Worm (Caenorhabditis elegans): ENCODE data around the gene C13E3.1.
A peak's percentile ranks its signal among the peaks of the same experiment; 100 is the strongest.

Gene C13E3.1

ce11 chrX:8934246-8934645, 41.3 kb downstream of the C13E3.1 start:
- TF ChIP-seq gmeb-1 (tag; optimal IDR thresholded peaks at IDR 0.05) = peak; percentile 9
- no peak for TF ChIP-seq aly-2 (tag; optimal IDR thresholded peaks at IDR 0.05)
- peak; percentile 56 for TF ChIP-seq fos-1 (tag; optimal IDR thresholded peaks at IDR 0.05)

ce11 chrX:8934988-8935387, 42.1 kb downstream of the C13E3.1 start:
- TF ChIP-seq elt-1 (tag; optimal IDR thresholded peaks at IDR 0.05) = no peak
- no peak for TF ChIP-seq ceh-16 (tag; optimal IDR thresholded peaks at IDR 0.05)
- no peak for TF ChIP-seq nhr-10 (tag; optimal IDR thresholded peaks at IDR 0.05)
- no peak for TF ChIP-seq fos-1 (tag; optimal IDR thresholded peaks at IDR 0.05)
- TF ChIP-seq skn-1 (tag; optimal IDR thresholded peaks at IDR 0.05) = no peak
- TF ChIP-seq blmp-1 (tag; optimal IDR thresholded peaks at IDR 0.05; ENCODE audit: insufficient read depth) = peak; percentile 1
- TF ChIP-seq nhr-11 (tag; optimal IDR thresholded peaks at IDR 0.05) = no peak
- no peak for TF ChIP-seq unc-39 (tag; optimal IDR thresholded peaks at IDR 0.05)
- no peak for TF ChIP-seq nhr-77 (tag; optimal IDR thresholded peaks at IDR 0.05)
- TF ChIP-seq F13H6.1 (tag; optimal IDR thresholded peaks at IDR 0.05) = no peak
- TF ChIP-seq mdl-1 (tag; optimal IDR thresholded peaks at IDR 0.05) = no peak
- TF ChIP-seq mab-5 (tag; optimal IDR thresholded peaks at IDR 0.05) = no peak
- TF ChIP-seq unc-55 (GFP tag; optimal IDR thresholded peaks at IDR 0.05) = no peak
- TF ChIP-seq aly-2 (tag; optimal IDR thresholded peaks at IDR 0.05) = no peak
- TF ChIP-seq nhr-237 (tag; optimal IDR thresholded peaks at IDR 0.05) = no peak
- no peak for TF ChIP-seq sma-3 (GFP tag; optimal IDR thresholded peaks at IDR 0.05)
- no peak for TF ChIP-seq nhr-6 (tag; optimal IDR thresholded peaks at IDR 0.05)
- peak; percentile 3 for TF ChIP-seq sma-9 (GFP tag; optimal IDR thresholded peaks at IDR 0.05)
- no peak for TF ChIP-seq sma-9 (tag; optimal IDR thresholded peaks at IDR 0.05)

ce11 chrX:8939389-8939788, 46.5 kb downstream of the C13E3.1 start:
- TF ChIP-seq peb-1 (tag; optimal IDR thresholded peaks at IDR 0.05) (no peak), blmp-1 (tag; optimal IDR thresholded peaks at IDR 0.05; ENCODE audit: insufficient read depth) (no peak), ZK546.5 (tag; optimal IDR thresholded peaks at IDR 0.05) (no peak), ztf-1 (GFP tag; conservative IDR thresholded peaks at IDR 0.05) (no peak), gmeb-1 (tag; optimal IDR thresholded peaks at IDR 0.05) (peak; percentile 10), unc-39 (tag; optimal IDR thresholded peaks at IDR 0.05) (no peak), ceh-16 (tag; optimal IDR thresholded peaks at IDR 0.05) (no peak), sma-3 (GFP tag; optimal IDR thresholded peaks at IDR 0.05) (no peak), nhr-21 (tag; optimal IDR thresholded peaks at IDR 0.05) (peak; percentile 10)

- TF ChIP-seq lin-11 (tag; optimal IDR thresholded peaks at IDR 0.05) = peak; percentile 29
- TF ChIP-seq fos-1 (tag; optimal IDR thresholded peaks at IDR 0.05) = no peak
Observed at ce11 chrX:8940059-8940458, 47.2 kb downstream of the C13E3.1 start, which contains the start of gene dylt-2. Gene dylt-2, minus strand, starts transcription at chrX:8940159.

ce11 chrX:8944078-8944477, 51.2 kb downstream of the C13E3.1 start:
- TF ChIP-seq sma-9 (GFP tag; optimal IDR thresholded peaks at IDR 0.05) (peak; percentile 22), sma-9 (tag; optimal IDR thresholded peaks at IDR 0.05) (no peak), elt-1 (tag; optimal IDR thresholded peaks at IDR 0.05) (no peak), nhr-11 (tag; optimal IDR thresholded peaks at IDR 0.05) (no peak), nhr-10 (tag; optimal IDR thresholded peaks at IDR 0.05) (no peak), gmeb-1 (tag; optimal IDR thresholded peaks at IDR 0.05) (peak; percentile 23)

- no peak for TF ChIP-seq nhr-12 (tag; optimal IDR thresholded peaks at IDR 0.05)
- no peak for TF ChIP-seq dmd-4 (tag; optimal IDR thresholded peaks at IDR 0.05)
- no peak for TF ChIP-seq ztf-4 (tag; optimal IDR thresholded peaks at IDR 0.05)
- no peak for TF ChIP-seq ceh-16 (tag; optimal IDR thresholded peaks at IDR 0.05)
- no peak for TF ChIP-seq sem-4 (tag; optimal IDR thresholded peaks at IDR 0.05)
- no peak for TF ChIP-seq aly-2 (tag; optimal IDR thresholded peaks at IDR 0.05)
- TF ChIP-seq lin-13 (GFP tag; optimal IDR thresholded peaks at IDR 0.05) = no peak
- TF ChIP-seq elt-3 (tag; optimal IDR thresholded peaks at IDR 0.05) = no peak
- no peak for TF ChIP-seq nhr-237 (tag; optimal IDR thresholded peaks at IDR 0.05)
- TF ChIP-seq nhr-77 (tag; optimal IDR thresholded peaks at IDR 0.05) = no peak
- no peak for TF ChIP-seq skn-1 (tag; optimal IDR thresholded peaks at IDR 0.05)
- TF ChIP-seq gmeb-1 (tag; optimal IDR thresholded peaks at IDR 0.05) = no peak
- no peak for TF ChIP-seq mdl-1 (tag; optimal IDR thresholded peaks at IDR 0.05)
- TF ChIP-seq nhr-11 (tag; optimal IDR thresholded peaks at IDR 0.05) = no peak
- no peak for TF ChIP-seq blmp-1 (tag; optimal IDR thresholded peaks at IDR 0.05; ENCODE audit: insufficient read depth)
Observed at ce11 chrX:8945011-8945410, 52.1 kb downstream of the C13E3.1 start.
